Fruit fly (Drosophila melanogaster): ENCODE data around the gene CG7110.

The CG7110 gene

DNA sequence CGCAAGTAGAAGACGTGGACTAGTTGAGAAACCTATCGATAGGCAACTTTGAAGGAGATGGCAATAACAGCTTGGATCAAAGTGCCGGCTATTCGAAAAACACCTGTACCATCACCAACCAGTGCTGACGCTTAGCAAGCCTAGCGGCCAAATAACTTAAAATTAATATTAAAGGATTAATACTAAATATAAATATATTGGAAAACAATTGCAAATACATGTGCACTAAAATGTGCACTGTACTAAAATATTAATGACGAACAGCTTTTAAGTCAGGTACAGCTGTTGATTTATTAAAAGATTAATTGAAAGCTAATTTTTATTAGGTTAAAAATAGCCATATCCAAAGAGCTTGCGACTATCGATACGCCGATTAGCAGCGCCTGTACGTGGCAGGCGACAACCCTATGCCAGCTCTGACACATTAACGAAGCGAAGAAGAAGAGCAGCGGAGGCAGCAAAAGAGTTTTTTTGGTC, 20.3 kb upstream of the CG7110 start, which contains the start of the genes CG9302 and beta'COP (continued):
- TF ChIP-seq croc (GFP tag; conservative IDR thresholded peaks at IDR 0.05), result peak; percentile 56
- TF ChIP-seq ewg (GFP tag; optimal IDR thresholded peaks at IDR 0.05), result peak; percentile 47
- no peak for TF ChIP-seq Hmr (GFP tag; optimal IDR thresholded peaks at IDR 0.05)
- no peak for TF ChIP-seq prd (optimal IDR thresholded peaks at IDR 0.05)
- peak; percentile 75; the same call in 2 of the 3 replicates for TF ChIP-seq prd (GFP tag; IDR thresholded peaks at IDR 0.05)
- no peak for TF ChIP-seq eyg (GFP tag; optimal IDR thresholded peaks at IDR 0.05)
- peak; percentile 50; the same call in 1 of the 2 replicates for TF ChIP-seq nerfin-2 (GFP tag; IDR thresholded peaks at IDR 0.05; ENCODE audit: partially characterized antibody)
- no peak for TF ChIP-seq ara (GFP tag; IDR thresholded peaks at IDR 0.05)
- peak; percentile 46 for TF ChIP-seq CG4820 (GFP tag; optimal IDR thresholded peaks at IDR 0.05)
- TF ChIP-seq CG18764 (GFP tag; optimal IDR thresholded peaks at IDR 0.05), result peak; percentile 39
- peak; percentile 78 for TF ChIP-seq CG9727 (GFP tag; optimal IDR thresholded peaks at IDR 0.05)
- peak; percentile 59 for TF ChIP-seq Oli (tag; optimal IDR thresholded peaks at IDR 0.05)
- TF ChIP-seq CkIIα-i1 (GFP tag; IDR thresholded peaks at IDR 0.05), result no peak
- TF ChIP-seq CG2889 (GFP tag; IDR thresholded peaks at IDR 0.05), result no peak
- no peak for TF ChIP-seq CG11398 (GFP tag; optimal IDR thresholded peaks at IDR 0.05)
- TF ChIP-seq CG3065 (GFP tag; optimal IDR thresholded peaks at IDR 0.05), result peak; percentile 31
- TF ChIP-seq Abd-B (GFP tag; optimal IDR thresholded peaks at IDR 0.05), result peak; percentile 91
- no peak for TF ChIP-seq nau (GFP tag; optimal IDR thresholded peaks at IDR 0.05)
- TF ChIP-seq trh (GFP tag; optimal IDR thresholded peaks at IDR 0.05), result no peak
- TF ChIP-seq chm (GFP tag; IDR thresholded peaks at IDR 0.05), result no peak
- TF ChIP-seq jing (GFP tag; optimal IDR thresholded peaks at IDR 0.05), result no peak
- TF ChIP-seq Blimp-1 (GFP tag; optimal IDR thresholded peaks at IDR 0.05), result no peak
- TF ChIP-seq Rfx (GFP tag; IDR thresholded peaks at IDR 0.05), result peak; percentile 76
- TF ChIP-seq B-H2 (GFP tag; optimal IDR thresholded peaks at IDR 0.05), result peak; percentile 77
- TF ChIP-seq CG2202 (tag; optimal IDR thresholded peaks at IDR 0.05), result peak; percentile 10
- TF ChIP-seq tx (GFP tag; optimal IDR thresholded peaks at IDR 0.05), result peak; percentile 5
- no peak for TF ChIP-seq ash1 (GFP tag; optimal IDR thresholded peaks at IDR 0.05)
- peak; percentile 78 for TF ChIP-seq CG2120 (GFP tag; optimal IDR thresholded peaks at IDR 0.05)
- no peak; the same call in 2 of the 3 replicates for TF ChIP-seq CG34224 (GFP tag; IDR thresholded peaks at IDR 0.05; ENCODE audit: partially characterized antibody)
- peak; percentile 31 for TF ChIP-seq CG4854 (GFP tag; optimal IDR thresholded peaks at IDR 0.05)
- no peak for TF ChIP-seq Nf-YA (GFP tag; IDR thresholded peaks at IDR 0.05)
- TF ChIP-seq CG16813 (GFP tag; IDR thresholded peaks at IDR 0.05; ENCODE audit: partially characterized antibody), result peak; percentile 72
- TF ChIP-seq gro (GFP tag; optimal IDR thresholded peaks at IDR 0.05), result peak; percentile 28
- no peak for TF ChIP-seq yki (optimal IDR thresholded peaks at IDR 0.05)
- TF ChIP-seq CG11247 (GFP tag; IDR thresholded peaks at IDR 0.05), result peak; percentile 39
- TF ChIP-seq CG11723 (GFP tag; optimal IDR thresholded peaks at IDR 0.05), result no peak
- TF ChIP-seq Poxn (GFP tag; IDR thresholded peaks at IDR 0.05), result no peak
- TF ChIP-seq HHEX (GFP tag; optimal IDR thresholded peaks at IDR 0.05), result peak; percentile 54
- peak; percentile 58 for TF ChIP-seq sisA (GFP tag; IDR thresholded peaks at IDR 0.05)
- no peak for TF ChIP-seq NK7.1 (GFP tag; optimal IDR thresholded peaks at IDR 0.05)
- TF ChIP-seq hbn (GFP tag; IDR thresholded peaks at IDR 0.05; ENCODE audit: partially characterized antibody), result peak; percentile 49; the same call in 1 of the 2 replicates
- TF ChIP-seq Oaz (GFP tag; IDR thresholded peaks at IDR 0.05), result no peak
- no peak for TF ChIP-seq zf30C (GFP tag; optimal IDR thresholded peaks at IDR 0.05)
- peak; percentile 66 for TF ChIP-seq lbe (GFP tag; optimal IDR thresholded peaks at IDR 0.05)
- no peak for TF ChIP-seq CG7745 (tag; optimal IDR thresholded peaks at IDR 0.05)
- TF ChIP-seq CG17385 (GFP tag; optimal IDR thresholded peaks at IDR 0.05), result peak; percentile 95
- peak; percentile 47 for TF ChIP-seq CG8290 (GFP tag; optimal IDR thresholded peaks at IDR 0.05)
- peak in 1 of 2 experiments; percentile 15 for TF ChIP-seq CG8290 (tag; optimal IDR thresholded peaks at IDR 0.05)
- TF ChIP-seq CG17359 (tag; optimal IDR thresholded peaks at IDR 0.05), result peak; percentile 62
- no peak for TF ChIP-seq sima (GFP tag; optimal IDR thresholded peaks at IDR 0.05)
- TF ChIP-seq gem (tag; optimal IDR thresholded peaks at IDR 0.05), result peak; percentile 83
- no peak for TF ChIP-seq Sox100B (GFP tag; optimal IDR thresholded peaks at IDR 0.05)
